Worm (Caenorhabditis elegans) whole organism, mixed stage, embryonic: ENCODE measurements around the gene cyp-33C7.

Source experiments
- blmp-1 ChIP-seq: fragments of 150-350 bp; optimal IDR thresholded peaks from 2 replicates; lab custom pipeline; 2014; ENCODE audit warnings: missing biosample characterization, missing genetic modification characterization
- ces-1 ChIP-seq: fragments of 150-350 bp; optimal IDR thresholded peaks from 2 replicates; lab custom pipeline; 2014; ENCODE audit warnings: missing biosample characterization, missing genetic modification reagents, missing genetic modification characterization
- elt-3 ChIP-seq: fragments of 150-350 bp; optimal IDR thresholded peaks from 2 replicates; lab custom pipeline; 2014; ENCODE audit warnings: missing biosample characterization, missing genetic modification characterization
- lin-13 ChIP-seq: fragments of 150-350 bp; optimal IDR thresholded peaks from 2 replicates; lab custom pipeline; 2014; ENCODE audit warnings: missing biosample characterization, missing genetic modification characterization
- nhr-12 ChIP-seq: fragments of 150-350 bp; optimal IDR thresholded peaks from 2 replicates; lab custom pipeline; 2014; ENCODE audit warnings: missing biosample characterization, missing genetic modification characterization
- nhr-237 ChIP-seq: fragments of 150-350 bp; optimal IDR thresholded peaks from 2 replicates; lab custom pipeline; 2014; ENCODE audit warnings: missing biosample characterization, missing genetic modification characterization
- nhr-76 ChIP-seq: sonication (generic microtip); optimal IDR thresholded peaks from 2 replicates; lab custom pipeline; 2017; ENCODE audit warnings: missing biosample characterization, missing genetic modification characterization
- pha-4 ChIP-seq: fragments of 150-350 bp; optimal IDR thresholded peaks from 2 replicates; lab custom pipeline; 2018; ENCODE audit warnings: missing biosample characterization, missing genetic modification reagents, missing genetic modification characterization
- sptf-1 ChIP-seq: sonication (generic microtip); optimal IDR thresholded peaks from 2 replicates; lab custom pipeline; 2017; ENCODE audit warnings: mild to moderate bottlenecking, missing genetic modification characterization, moderate library complexity, missing compliant biosample characterization
- unc-39 ChIP-seq: fragments of 150-350 bp; optimal IDR thresholded peaks from 2 replicates; lab custom pipeline; 2014; ENCODE audit warnings: missing biosample characterization, missing genetic modification characterization
- unc-62 ChIP-seq: fragments of 150-350 bp; optimal IDR thresholded peaks from 2 replicates; lab custom pipeline; 2014; ENCODE audit warnings: missing biosample characterization, missing genetic modification reagents, missing genetic modification characterization
- ztf-11 ChIP-seq: fragments of 150-350 bp; optimal IDR thresholded peaks from 2 replicates; lab custom pipeline; 2014; ENCODE audit warnings: missing biosample characterization, missing genetic modification characterization

DNA sequence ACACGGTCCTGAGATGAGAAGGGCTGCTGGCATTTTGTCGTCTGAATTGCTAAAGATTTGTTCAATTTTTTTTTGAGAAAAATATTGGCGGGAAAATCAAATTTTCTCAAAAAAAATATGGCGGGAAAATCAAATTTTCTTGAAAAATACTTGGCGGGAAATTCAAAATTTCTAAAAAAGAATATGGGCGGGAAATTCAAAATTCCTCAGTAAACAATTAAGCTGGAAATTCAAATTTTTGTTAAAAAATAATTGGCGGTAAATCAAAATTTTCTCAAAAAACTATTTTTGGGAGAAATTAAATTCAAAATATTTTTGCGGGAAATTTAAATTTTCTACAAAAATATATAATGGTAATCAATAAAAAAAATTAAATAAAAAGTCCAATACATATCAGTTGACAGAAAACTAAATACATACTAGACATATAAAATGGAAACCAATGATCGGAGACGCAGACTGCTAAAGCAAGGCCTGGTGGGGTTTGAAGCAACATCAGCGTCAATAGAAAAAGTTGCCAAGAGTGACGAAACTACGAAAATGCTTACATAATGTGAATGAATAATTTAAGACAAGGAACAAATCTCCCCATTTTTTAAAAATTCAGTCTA, 35.8 kb upstream of the cyp-33C7 start, which contains the start of gene nhr-184:
- TF ChIP-seq lin-13 (no peak), sptf-1 (tag; lab: Kevin White, UChicago) (no peak), elt-3 (no peak), nhr-237 (tag; lab: Kevin White, UChicago) (no peak), unc-62 (GFP tag; lab: Kevin White, UChicago) (no peak), nhr-12 (no peak), blmp-1 (tag; lab: Kevin White, UChicago) (no peak), nhr-76 (tag; lab: Kevin White, UChicago) (no peak), unc-39 (tag; lab: Kevin White, UChicago) (no peak), ces-1 (no peak), pha-4 (tag; lab: Kevin White, UChicago) (peak; percentile 6), ztf-11 (tag; lab: Kevin White, UChicago) (no peak)
